Worm (Caenorhabditis elegans) whole organism, mixed stage, embryonic: ENCODE data around the gene Y27F2A.10.

ENCODE experiments used
- blmp-1 ChIP-seq: fragments of 150-350 bp; optimal IDR thresholded peaks from 2 replicates; lab custom pipeline; 2014; ENCODE audit warnings: missing biosample characterization, missing genetic modification characterization
- ces-1 ChIP-seq: fragments of 150-350 bp; optimal IDR thresholded peaks from 2 replicates; lab custom pipeline; 2014; ENCODE audit warnings: missing biosample characterization, missing genetic modification reagents, missing genetic modification characterization
- elt-3 ChIP-seq: fragments of 150-350 bp; optimal IDR thresholded peaks from 2 replicates; lab custom pipeline; 2014; ENCODE audit warnings: missing biosample characterization, missing genetic modification characterization
- unc-62 ChIP-seq: fragments of 150-350 bp; optimal IDR thresholded peaks from 2 replicates; lab custom pipeline; 2014; ENCODE audit warnings: missing biosample characterization, missing genetic modification reagents, missing genetic modification characterization

- TF ChIP-seq elt-3 (no peak), unc-62 (GFP tag; lab: Kevin White, UChicago) (no peak), ces-1 (GFP tag; lab: Kevin White, UChicago) (no peak), blmp-1 (no peak)
Observed at ce11 chrII:3196966-3197365, 24.9 kb upstream of the Y27F2A.10 start, which contains the start of gene gcy-15.
